Worm (Caenorhabditis elegans) whole organism, early embryonic: ENCODE data around the gene Y46D2A.2.

Experiments
- aly-1 ChIP-seq: sonication (generic microtip); optimal IDR thresholded peaks from 2 replicates; lab custom pipeline; 2016; ENCODE audit warnings: missing genetic modification characterization, missing compliant biosample characterization
- ama-1 ChIP-seq: fragments of 150-350 bp; optimal IDR thresholded peaks from 2 replicates; lab custom pipeline; 2014
- ets-7 ChIP-seq: sonication (generic microtip); optimal IDR thresholded peaks from 2 replicates; lab custom pipeline; 2016; ENCODE audit warnings: missing genotype, missing genetic modification characterization, missing compliant biosample characterization
- flt-1 ChIP-seq: fragments of 200-800 bp; sonication (Bioruptor generic); IDR thresholded peaks from 2 replicates; pipeline ENCODE4 v1.3.6; 2022; ENCODE audit warnings: missing genetic modification characterization, missing compliant biosample characterization

- TF ChIP-seq ama-1 (lab: Kevin White, UChicago) (no peak), aly-1 (tag; lab: Kevin White, UChicago) (no peak), ets-7 (no peak), flt-1 (GFP tag; lab: Robert Waterston, UW) (no peak)
Measured at ce11 chrII:3343714-3344113, 20.6 kb upstream of the Y46D2A.2 start, which contains the start of gene F14D2.15.
